Worm (Caenorhabditis elegans) whole organism, late embryonic: ENCODE measurements around the gene osm-5.

Source experiments
- K02D7.2 ChIP-seq: sonication (generic microtip); optimal IDR thresholded peaks from 2 replicates; lab custom pipeline; 2017; ENCODE audit warnings: mild to moderate bottlenecking, missing genetic modification characterization, missing compliant biosample characterization
- T23F11.4 ChIP-seq: fragments of 200-800 bp; sonication (Bioruptor generic); optimal IDR thresholded peaks from 2 replicates; lab custom pipeline; 2018; ENCODE audit warnings: mild to moderate bottlenecking, missing genetic modification characterization, missing compliant biosample characterization
- ahr-1 ChIP-seq: sonication (generic microtip); optimal IDR thresholded peaks from 2 replicates; lab custom pipeline; 2016; ENCODE audit warnings: missing genetic modification characterization, missing compliant biosample characterization
- ceh-18 ChIP-seq: sonication (generic microtip); optimal IDR thresholded peaks from 2 replicates; lab custom pipeline; 2016; ENCODE audit warnings: missing genetic modification characterization, missing compliant biosample characterization
- ceh-2 ChIP-seq: sonication (generic microtip); optimal IDR thresholded peaks from 2 replicates; lab custom pipeline; 2016; ENCODE audit warnings: missing genotype, missing genetic modification characterization, missing compliant biosample characterization
- ceh-22 ChIP-seq: sonication (generic microtip); optimal IDR thresholded peaks from 2 replicates; lab custom pipeline; 2017; ENCODE audit warnings: missing biosample characterization, missing genetic modification characterization
- ceh-24 ChIP-seq: sonication (generic microtip); optimal IDR thresholded peaks from 2 replicates; lab custom pipeline; 2016; ENCODE audit warnings: mild to moderate bottlenecking, missing genetic modification characterization, missing compliant biosample characterization
- ceh-31 ChIP-seq: sonication (generic microtip); optimal IDR thresholded peaks from 2 replicates; lab custom pipeline; 2016; ENCODE audit warnings: missing genetic modification characterization, missing compliant biosample characterization
- ceh-34 ChIP-seq: sonication (generic microtip); optimal IDR thresholded peaks from 2 replicates; lab custom pipeline; 2016; ENCODE audit warnings: mild to moderate bottlenecking, missing genetic modification characterization, missing compliant biosample characterization
- ceh-6 ChIP-seq: fragments of 200-800 bp; sonication (Bioruptor generic); optimal IDR thresholded peaks from 2 replicates; lab custom pipeline; 2018; ENCODE audit warnings: mild to moderate bottlenecking, missing genetic modification characterization, missing compliant biosample characterization
- ceh-9 ChIP-seq: sonication (generic microtip); optimal IDR thresholded peaks from 2 replicates; lab custom pipeline; 2016; ENCODE audit warnings: mild to moderate bottlenecking, missing genetic modification characterization, inconsistent platforms, missing compliant biosample characterization
- dmd-4 ChIP-seq: sonication (generic microtip); optimal IDR thresholded peaks from 2 replicates; lab custom pipeline; 2016; ENCODE audit warnings: borderline replicate concordance, missing genetic modification characterization, missing compliant biosample characterization
- dve-1 ChIP-seq: sonication (generic microtip); optimal IDR thresholded peaks from 2 replicates; lab custom pipeline; 2017; ENCODE audit warnings: antibody characterized with exemption, mild to moderate bottlenecking, missing genetic modification characterization, missing compliant biosample characterization
- elt-2 ChIP-seq: sonication (generic microtip); optimal IDR thresholded peaks from 2 replicates; lab custom pipeline; 2016; ENCODE audit warnings: missing genetic modification reagents, missing genetic modification characterization, missing compliant biosample characterization
- elt-4 ChIP-seq: sonication (generic microtip); optimal IDR thresholded peaks from 2 replicates; lab custom pipeline; 2016; ENCODE audit warnings: missing genetic modification characterization, missing compliant biosample characterization
- ets-4 ChIP-seq: sonication (generic microtip); optimal IDR thresholded peaks from 2 replicates; lab custom pipeline; 2016; ENCODE audit warnings: missing genetic modification characterization, missing compliant biosample characterization
- eyg-1 ChIP-seq: sonication (generic microtip); optimal IDR thresholded peaks from 2 replicates; lab custom pipeline; 2016; ENCODE audit warnings: missing genotype, missing genetic modification characterization, missing compliant biosample characterization
- fax-1 ChIP-seq: sonication (generic microtip); optimal IDR thresholded peaks from 2 replicates; lab custom pipeline; 2016; ENCODE audit warnings: missing genotype, missing genetic modification characterization, missing compliant biosample characterization
- fkh-6 ChIP-seq: sonication (generic microtip); optimal IDR thresholded peaks from 2 replicates; lab custom pipeline; 2016; ENCODE audit warnings: missing genetic modification characterization, missing compliant biosample characterization
- hlh-13 ChIP-seq: fragments of 200-800 bp; sonication (Bioruptor generic); optimal IDR thresholded peaks from 2 replicates; lab custom pipeline; 2018; ENCODE audit warnings: mild to moderate bottlenecking, missing genetic modification characterization, missing compliant biosample characterization
- hlh-15 ChIP-seq: sonication (generic microtip); optimal IDR thresholded peaks from 2 replicates; lab custom pipeline; 2016; ENCODE audit warnings: missing genetic modification characterization, missing compliant biosample characterization
- hlh-30 ChIP-seq: sonication (generic microtip); optimal IDR thresholded peaks from 2 replicates; lab custom pipeline; 2017; ENCODE audit warnings: antibody characterized with exemption, missing genetic modification characterization, missing compliant biosample characterization; ENCODE audit not compliant: insufficient read depth
- hlh-6 ChIP-seq: sonication (generic microtip); optimal IDR thresholded peaks from 2 replicates; lab custom pipeline; 2016; ENCODE audit warnings: missing genotype, missing genetic modification characterization, missing compliant biosample characterization
- hlh-8 ChIP-seq: sonication (generic microtip); optimal IDR thresholded peaks from 2 replicates; lab custom pipeline; 2016; ENCODE audit warnings: missing genotype, missing genetic modification characterization, missing compliant biosample characterization
- lim-6 ChIP-seq: sonication (generic microtip); optimal IDR thresholded peaks from 2 replicates; lab custom pipeline; 2016; ENCODE audit warnings: missing genetic modification characterization, missing compliant biosample characterization
- lin-11 ChIP-seq: fragments of 200-800 bp; sonication (Bioruptor generic); optimal IDR thresholded peaks from 2 replicates; lab custom pipeline; 2018; ENCODE audit warnings: mild to moderate bottlenecking, missing genetic modification characterization, missing compliant biosample characterization
- madf-2 ChIP-seq: sonication (generic microtip); optimal IDR thresholded peaks from 2 replicates; lab custom pipeline; 2017; ENCODE audit warnings: missing genetic modification characterization, missing compliant biosample characterization
- mec-3 ChIP-seq: sonication (generic microtip); optimal IDR thresholded peaks from 2 replicates; lab custom pipeline; 2016; ENCODE audit warnings: borderline replicate concordance, missing genetic modification characterization, missing compliant biosample characterization
- nhr-11 ChIP-seq: fragments of 150-350 bp; optimal IDR thresholded peaks from 2 replicates; lab custom pipeline; 2014; ENCODE audit warnings: missing biosample characterization, missing genetic modification characterization
- nhr-232 ChIP-seq: sonication (generic microtip); optimal IDR thresholded peaks from 2 replicates; lab custom pipeline; 2016; ENCODE audit warnings: missing genetic modification characterization, missing compliant biosample characterization
- pat-9 ChIP-seq: fragments of 200-800 bp; sonication (Bioruptor generic); optimal IDR thresholded peaks from 2 replicates; lab custom pipeline; 2018; ENCODE audit warnings: mild to moderate bottlenecking, missing genetic modification characterization, moderate library complexity, missing compliant biosample characterization
- pax-1 ChIP-seq: fragments of 150-350 bp; optimal IDR thresholded peaks from 2 replicates; lab custom pipeline; 2014; ENCODE audit warnings: missing biosample characterization, missing genetic modification characterization
- pha-2 ChIP-seq: sonication (generic microtip); optimal IDR thresholded peaks from 2 replicates; lab custom pipeline; 2017; ENCODE audit warnings: mild to moderate bottlenecking, missing genetic modification characterization, missing compliant biosample characterization
- pha-4 ChIP-seq: fragments of 150-350 bp; optimal IDR thresholded peaks from 2 replicates; lab custom pipeline; 2018; ENCODE audit warnings: missing biosample characterization, missing genetic modification reagents, missing genetic modification characterization
- pqm-1 ChIP-seq: sonication (generic microtip); optimal IDR thresholded peaks from 2 replicates; lab custom pipeline; 2016; ENCODE audit warnings: missing genetic modification characterization, missing compliant biosample characterization
- ref-2 ChIP-seq: sonication (generic microtip); optimal IDR thresholded peaks from 2 replicates; lab custom pipeline; 2016; ENCODE audit warnings: missing genetic modification characterization, missing compliant biosample characterization
- rnt-1 ChIP-seq: sonication (generic microtip); optimal IDR thresholded peaks from 2 replicates; lab custom pipeline; 2016; ENCODE audit warnings: missing genetic modification characterization, missing compliant biosample characterization
- sdc-2 ChIP-seq: sonication (generic microtip); optimal IDR thresholded peaks from 2 replicates; lab custom pipeline; 2016; ENCODE audit warnings: missing genotype, missing genetic modification characterization, missing compliant biosample characterization
- sox-4 ChIP-seq: sonication (generic microtip); optimal IDR thresholded peaks from 2 replicates; lab custom pipeline; 2017; ENCODE audit warnings: mild to moderate bottlenecking, missing genetic modification characterization, inconsistent platforms, missing compliant biosample characterization
- tbx-7 ChIP-seq: sonication (generic microtip); optimal IDR thresholded peaks from 2 replicates; lab custom pipeline; 2016; ENCODE audit warnings: missing genotype, missing genetic modification characterization, missing compliant biosample characterization
- ttx-3 ChIP-seq: sonication (generic microtip); optimal IDR thresholded peaks from 2 replicates; lab custom pipeline; 2016; ENCODE audit warnings: missing genetic modification reagents, missing genetic modification characterization, missing compliant biosample characterization
- unc-3 ChIP-seq, 2 experiments: fragments of 200-800 bp in 1 of 2; sonication (Bioruptor generic) in 1 of 2; sonication (generic microtip) in 1 of 2; conservative IDR thresholded peaks in 1 of 2; optimal IDR thresholded peaks in 1 of 2; 2 replicates each; pipeline versions ENCODE4 v1.3.6 to Lab custom; 2016 to 2022; ENCODE audit warnings: missing compliant biosample characterization in 2 of 2, missing genetic modification characterization in 2 of 2, missing genetic modification reagents in 1 of 2
- unc-42 ChIP-seq: sonication (generic microtip); optimal IDR thresholded peaks from 2 replicates; lab custom pipeline; 2016; ENCODE audit warnings: missing genotype, missing genetic modification characterization, missing compliant biosample characterization
- unc-55 ChIP-seq: sonication (generic microtip); optimal IDR thresholded peaks from 2 replicates; lab custom pipeline; 2017; ENCODE audit warnings: missing biosample characterization, missing genetic modification reagents, missing genetic modification characterization
- zip-5 ChIP-seq: sonication (generic microtip); optimal IDR thresholded peaks from 2 replicates; lab custom pipeline; 2016; ENCODE audit warnings: missing genetic modification characterization, missing compliant biosample characterization
- ztf-16 ChIP-seq: sonication (generic microtip); optimal IDR thresholded peaks from 2 replicates; lab custom pipeline; 2017; ENCODE audit warnings: missing genetic modification characterization, missing compliant biosample characterization

osm-5 gene

ce11 chrX:2981715-2982114, 2.3 kb upstream of the osm-5 start, which contains the start of gene nspg-5:
TSS of gene nspg-5 (plus strand) at chrX:2982015.
- no peak for TF ChIP-seq fkh-6
- TF ChIP-seq pax-1, result peak; percentile 2

- TF ChIP-seq pha-2 (tag; lab: Kevin White, UChicago) (no peak), ttx-3 (tag; lab: Kevin White, UChicago) (no peak), sdc-2 (tag; lab: Kevin White, UChicago) (no peak), unc-3 (GFP tag; conservative IDR thresholded peaks at IDR 0.05; lab: Robert Waterston, UW) (no peak), unc-3 (tag; optimal IDR thresholded peaks at IDR 0.05; lab: Kevin White, UChicago) (no peak), hlh-8 (tag; lab: Kevin White, UChicago) (no peak), rnt-1 (tag; lab: Kevin White, UChicago) (no peak), nhr-11 (tag; lab: Kevin White, UChicago) (no peak), unc-42 (tag; lab: Kevin White, UChicago) (no peak), fkh-6 (no peak)
Observed at ce11 chrX:2990145-2990544, 6.1 kb downstream of the osm-5 start.

- TF ChIP-seq hlh-30 (peak; percentile 14), zip-5 (no peak)
Observed at ce11 chrX:2996318-2996717, 12.3 kb downstream of the osm-5 start.

- TF ChIP-seq unc-3 (GFP tag; conservative IDR thresholded peaks at IDR 0.05; lab: Robert Waterston, UW) (peak; percentile 42; the same call in 1 of the 2 replicates), unc-3 (tag; optimal IDR thresholded peaks at IDR 0.05; lab: Kevin White, UChicago) (peak; percentile 85), nhr-232 (tag; lab: Kevin White, UChicago) (peak; percentile 16), madf-2 (tag; lab: Kevin White, UChicago) (no peak), pha-4 (tag; lab: Kevin White, UChicago) (no peak), ceh-2 (tag; lab: Kevin White, UChicago) (peak; percentile 58), fax-1 (tag; lab: Kevin White, UChicago) (no peak), ceh-18 (tag; lab: Kevin White, UChicago) (peak; percentile 97), tbx-7 (tag; lab: Kevin White, UChicago) (no peak), hlh-6 (tag; lab: Kevin White, UChicago) (peak; percentile 8), ceh-9 (tag; lab: Kevin White, UChicago) (no peak), ref-2 (tag; lab: Kevin White, UChicago) (peak; percentile 90), mec-3 (tag; lab: Kevin White, UChicago) (no peak), lin-11 (tag; lab: Kevin White, UChicago) (peak; percentile 28), elt-2 (tag; lab: Kevin White, UChicago) (peak; percentile 75), pqm-1 (tag; lab: Kevin White, UChicago) (peak; percentile 79), elt-4 (tag; lab: Kevin White, UChicago) (no peak), ceh-24 (tag; lab: Kevin White, UChicago) (no peak), sox-4 (tag; lab: Kevin White, UChicago) (no peak), ztf-16 (tag; lab: Kevin White, UChicago) (peak; percentile 82), unc-55 (GFP tag; lab: Kevin White, UChicago) (peak; percentile 81), dve-1 (peak; percentile 97), unc-42 (tag; lab: Kevin White, UChicago) (peak; percentile 95), pat-9 (tag; lab: Kevin White, UChicago) (peak; percentile 55), ets-4 (peak; percentile 72), rnt-1 (tag; lab: Kevin White, UChicago) (peak; percentile 96), ahr-1 (tag; lab: Kevin White, UChicago) (peak; percentile 27), eyg-1 (peak; percentile 20), dmd-4 (tag; lab: Kevin White, UChicago) (no peak), K02D7.2 (no peak), ttx-3 (tag; lab: Kevin White, UChicago) (peak; percentile 57), hlh-15 (peak; percentile 40), ceh-34 (tag; lab: Kevin White, UChicago) (peak; percentile 88), ceh-31 (tag; lab: Kevin White, UChicago) (peak; percentile 95), ceh-6 (GFP tag; lab: Kevin White, UChicago) (peak; percentile 10), T23F11.4 (GFP tag; lab: Kevin White, UChicago) (no peak), pha-2 (tag; lab: Kevin White, UChicago) (peak; percentile 48), ceh-22 (no peak), lim-6 (tag; lab: Kevin White, UChicago) (no peak), hlh-13 (GFP tag; lab: Kevin White, UChicago) (peak; percentile 33)
Observed at ce11 chrX:2996976-2997399, 12.9 kb downstream of the osm-5 start.
